Fruit fly (Drosophila melanogaster) whole organism, embryonic: ENCODE results near the gene CG34008.
A peak's percentile ranks its signal among the peaks of the same experiment; 100 is the strongest.

ENCODE experiments used
- Ada2b ChIP-seq: fragments of 200-800 bp; sonication (Bioruptor generic); IDR thresholded peaks from 2 replicates; pipeline ENCODE4 v1.3.6; 2022; ENCODE audit warnings: missing biosample characterization, missing genetic modification characterization
- CG10267 ChIP-seq: fragments of 200-800 bp; sonication (Bioruptor generic); optimal IDR thresholded peaks from 2 replicates; lab custom pipeline; 2018; ENCODE audit warnings: missing biosample characterization, mild to moderate bottlenecking, missing genetic modification characterization, moderate library complexity
- CG10431 ChIP-seq: fragments of 200-800 bp; sonication (Bioruptor generic); optimal IDR thresholded peaks from 3 replicates; lab custom pipeline; 2018; ENCODE audit warnings: missing biosample characterization, mild to moderate bottlenecking, missing genetic modification characterization
- CG11504 ChIP-seq: fragments of 200-800 bp; sonication (Bioruptor generic); optimal IDR thresholded peaks from 3 replicates; lab custom pipeline; 2019; ENCODE audit warnings: missing biosample characterization, mild to moderate bottlenecking, missing genetic modification characterization, moderate library complexity
- CG12219 ChIP-seq: fragments of 200-800 bp; sonication (Bioruptor generic); optimal IDR thresholded peaks from 3 replicates; lab custom pipeline; 2018; ENCODE audit warnings: missing biosample characterization, mild to moderate bottlenecking, missing genetic modification characterization
- CG12659 ChIP-seq: fragments of 200-800 bp; sonication (Bioruptor generic); optimal IDR thresholded peaks from 3 replicates; lab custom pipeline; 2017; ENCODE audit warnings: mild to moderate bottlenecking, missing biosample characterization, missing genetic modification reagents, missing genetic modification characterization
- CG15269 ChIP-seq: fragments of 200-800 bp; sonication (Bioruptor generic); optimal IDR thresholded peaks from 2 replicates; lab custom pipeline; 2018; ENCODE audit warnings: missing biosample characterization, mild to moderate bottlenecking, missing genetic modification characterization, moderate library complexity
- CG1603 ChIP-seq: fragments of 200-800 bp; sonication (Bioruptor generic); optimal IDR thresholded peaks from 2 replicates; lab custom pipeline; 2019; ENCODE audit warnings: missing biosample characterization, mild to moderate bottlenecking, missing genetic modification characterization, moderate library complexity
- CG1647 ChIP-seq: fragments of 200-800 bp; sonication (Bioruptor generic); optimal IDR thresholded peaks from 3 replicates; lab custom pipeline; 2016; ENCODE audit warnings: missing biosample characterization, missing genetic modification characterization
- CG1792 ChIP-seq: fragments of 200-800 bp; sonication (Bioruptor generic); optimal IDR thresholded peaks from 2 replicates; lab custom pipeline; 2016; ENCODE audit warnings: missing biosample characterization, missing genetic modification characterization
- CG18262 ChIP-seq: fragments of 200-800 bp; optimal IDR thresholded peaks from 3 replicates; lab custom pipeline; 2019; ENCODE audit warnings: missing biosample characterization, mild to moderate bottlenecking, missing genetic modification characterization, moderate library complexity
- CG30020 ChIP-seq: fragments of 200-800 bp; optimal IDR thresholded peaks from 2 replicates; lab custom pipeline; 2019; ENCODE audit warnings: missing biosample characterization, mild to moderate bottlenecking, missing genetic modification characterization, moderate library complexity
- CG3065 ChIP-seq: fragments of 200-800 bp; sonication (Bioruptor generic); optimal IDR thresholded peaks from 2 replicates; lab custom pipeline; 2016; ENCODE audit warnings: missing biosample characterization, missing genetic modification characterization
- CG32772 ChIP-seq: fragments of 200-800 bp; sonication (Bioruptor generic); IDR thresholded peaks from 2 replicates; pipeline ENCODE4 v1.3.6; 2022; ENCODE audit warnings: missing biosample characterization, missing genetic modification characterization
- CG33213 ChIP-seq: fragments of 200-800 bp; sonication (Bioruptor generic); optimal IDR thresholded peaks from 3 replicates; lab custom pipeline; 2016; ENCODE audit warnings: missing biosample characterization, missing genetic modification characterization
- CG4424 ChIP-seq: fragments of 200-800 bp; sonication (Bioruptor generic); optimal IDR thresholded peaks from 3 replicates; lab custom pipeline; 2016; ENCODE audit warnings: missing biosample characterization, missing genetic modification characterization
- CG4617 ChIP-seq: fragments of 200-800 bp; sonication (Bioruptor generic); optimal IDR thresholded peaks from 3 replicates; lab custom pipeline; 2016; ENCODE audit warnings: missing biosample characterization, missing genetic modification characterization, borderline replicate concordance
- CG7271 ChIP-seq: fragments of 200-800 bp; sonication (Bioruptor generic); optimal IDR thresholded peaks from 2 replicates; lab custom pipeline; 2018; ENCODE audit warnings: missing biosample characterization, mild to moderate bottlenecking, missing genetic modification characterization, moderate library complexity
- D19A ChIP-seq: fragments of 200-800 bp; optimal IDR thresholded peaks from 3 replicates; lab custom pipeline; 2019; ENCODE audit warnings: missing biosample characterization, mild to moderate bottlenecking, missing genetic modification characterization, moderate library complexity
- Dp ChIP-seq: fragments of 200-800 bp; sonication (Bioruptor generic); optimal IDR thresholded peaks from 2 replicates; lab custom pipeline; 2018; ENCODE audit warnings: missing biosample characterization, mild to moderate bottlenecking, missing genetic modification characterization, moderate library complexity
- Ets65A ChIP-seq: fragments of 200-800 bp; sonication (Bioruptor generic); peaks from one replicate; lab custom pipeline; 2016; ENCODE audit warnings: missing biosample characterization, missing genetic modification characterization
- HLH54F ChIP-seq: fragments of 200-800 bp; sonication (Bioruptor generic); optimal IDR thresholded peaks from 3 replicates; lab custom pipeline; 2016; ENCODE audit warnings: missing biosample characterization, missing genetic modification characterization
- Hsf ChIP-seq: fragments of 200-800 bp; sonication (Bioruptor generic); optimal IDR thresholded peaks from 3 replicates; lab custom pipeline; 2016; ENCODE audit warnings: missing biosample characterization, missing genetic modification characterization
- MBD-R2 ChIP-seq: fragments of 200-800 bp; sonication (Bioruptor generic); IDR thresholded peaks from 2 replicates; pipeline ENCODE4 v1.3.6; 2022; ENCODE audit warnings: missing biosample characterization, missing genetic modification characterization
- Mad ChIP-seq: fragments of 200-800 bp; sonication (Bioruptor generic); optimal IDR thresholded peaks from 2 replicates; lab custom pipeline; 2016; ENCODE audit warnings: missing biosample characterization, missing genetic modification characterization
- Myb ChIP-seq: fragments of 200-800 bp; sonication (Bioruptor generic); optimal IDR thresholded peaks from 2 replicates; lab custom pipeline; 2016; ENCODE audit warnings: missing biosample characterization, missing genetic modification characterization
- Neu2 ChIP-seq: fragments of 200-800 bp; sonication (Bioruptor generic); optimal IDR thresholded peaks from 3 replicates; lab custom pipeline; 2016; ENCODE audit warnings: missing biosample characterization, missing genetic modification characterization, borderline replicate concordance
- Nf-YB ChIP-seq: fragments of 200-800 bp; sonication (Bioruptor generic); optimal IDR thresholded peaks from 3 replicates; lab custom pipeline; 2019; ENCODE audit warnings: missing biosample characterization, mild to moderate bottlenecking, missing genetic modification characterization, moderate library complexity
- Sin3A ChIP-seq: fragments of >200 bp; optimal IDR thresholded peaks from 2 replicates; lab custom pipeline; 2018
- Spps ChIP-seq: fragments of 200-800 bp; sonication (Bioruptor generic); optimal IDR thresholded peaks from 2 replicates; lab custom pipeline; 2018; ENCODE audit warnings: missing biosample characterization, mild to moderate bottlenecking, missing genetic modification characterization
- Vsx1 ChIP-seq: fragments of 200-800 bp; sonication (Bioruptor generic); optimal IDR thresholded peaks from 2 replicates; lab custom pipeline; 2017; ENCODE audit warnings: missing biosample characterization, mild to moderate bottlenecking, missing genetic modification characterization, missing genetic modification reagents
- abd-A ChIP-seq: fragments of 200-800 bp; sonication (Bioruptor generic); optimal IDR thresholded peaks from 3 replicates; lab custom pipeline; 2019; ENCODE audit warnings: missing biosample characterization, mild to moderate bottlenecking, missing genetic modification characterization, moderate library complexity
- amos ChIP-seq: fragments of 200-800 bp; sonication (Bioruptor generic); IDR thresholded peaks from 2 replicates; pipeline ENCODE4 v1.3.6; 2022; ENCODE audit warnings: missing biosample characterization, missing genetic modification characterization; ENCODE audit not compliant: partially characterized antibody
- cad ChIP-seq: fragments of >200 bp; optimal IDR thresholded peaks from 2 replicates; lab custom pipeline; 2017; ENCODE audit warnings: missing biosample characterization, missing genetic modification characterization
- ci ChIP-seq: fragments of 200-800 bp; sonication (Bioruptor generic); IDR thresholded peaks from 3 replicates; pipeline ENCODE4 v1.3.6; 2022; ENCODE audit warnings: missing biosample characterization, missing genetic modification characterization
- dimm ChIP-seq: fragments of 200-800 bp; sonication (Bioruptor generic); IDR thresholded peaks from 2 replicates; pipeline ENCODE4 v1.3.6; 2022; ENCODE audit warnings: missing biosample characterization, missing genetic modification characterization
- dm ChIP-seq: fragments of 200-800 bp; sonication (Bioruptor generic); optimal IDR thresholded peaks from 3 replicates; lab custom pipeline; 2016; ENCODE audit warnings: missing biosample characterization, missing genetic modification characterization
- ham ChIP-seq: fragments of 200-800 bp; sonication (Bioruptor generic); IDR thresholded peaks from 2 replicates; pipeline ENCODE4 v1.3.6; 2022; ENCODE audit warnings: missing biosample characterization, missing genetic modification characterization
- insv ChIP-seq, 2 experiments: fragments of 200-800 bp; sonication (Bioruptor generic); optimal IDR thresholded peaks; 3 replicates each; lab custom pipeline; 2016 to 2018; ENCODE audit warnings: missing biosample characterization in 2 of 2, missing genetic modification characterization in 2 of 2
- lilli ChIP-seq: fragments of 200-800 bp; sonication (Bioruptor generic); optimal IDR thresholded peaks from 3 replicates; lab custom pipeline; 2016; ENCODE audit warnings: missing biosample characterization, missing genetic modification characterization
- lov ChIP-seq, 2 experiments: fragments of 200-800 bp in 1 of 2; fragments of >200 bp in 1 of 2; sonication (Bioruptor generic) in 1 of 2; IDR thresholded peaks in 1 of 2; optimal IDR thresholded peaks in 1 of 2; 2 replicates in 1 of 2; 3 replicates in 1 of 2; pipeline versions ENCODE4 v1.3.6 to Lab custom; 2017 to 2022; ENCODE audit warnings: missing biosample characterization in 1 of 2, missing genetic modification characterization in 1 of 2
- oc ChIP-seq: fragments of 200-800 bp; sonication (Bioruptor generic); optimal IDR thresholded peaks from 2 replicates; lab custom pipeline; 2018; ENCODE audit warnings: missing biosample characterization, mild to moderate bottlenecking, missing genetic modification characterization, moderate library complexity
- odd ChIP-seq: fragments of 200-800 bp; sonication (Bioruptor generic); optimal IDR thresholded peaks from 2 replicates; lab custom pipeline; 2017; ENCODE audit warnings: missing biosample characterization, mild to moderate bottlenecking, missing genetic modification characterization
- p53 ChIP-seq: fragments of 200-800 bp; sonication (Bioruptor generic); optimal IDR thresholded peaks from 2 replicates; lab custom pipeline; 2016; ENCODE audit warnings: missing biosample characterization, missing genetic modification characterization
- slp2 ChIP-seq: fragments of 200-800 bp; sonication (Bioruptor generic); optimal IDR thresholded peaks from 2 replicates; lab custom pipeline; 2016; ENCODE audit warnings: missing biosample characterization, missing genetic modification characterization
- sug ChIP-seq: fragments of 200-800 bp; optimal IDR thresholded peaks from 2 replicates; lab custom pipeline; 2019; ENCODE audit warnings: missing biosample characterization, mild to moderate bottlenecking, missing genetic modification characterization, moderate library complexity
- unpg ChIP-seq: fragments of 200-800 bp; sonication (Bioruptor generic); optimal IDR thresholded peaks from 3 replicates; lab custom pipeline; 2018; ENCODE audit warnings: missing biosample characterization, mild to moderate bottlenecking, missing genetic modification characterization, moderate library complexity
- usp ChIP-seq: fragments of >200 bp; optimal IDR thresholded peaks from 2 replicates; lab custom pipeline; 2017; ENCODE audit warnings: missing biosample characterization, missing genetic modification characterization
- zfh2 ChIP-seq: fragments of 200-800 bp; sonication (Bioruptor generic); optimal IDR thresholded peaks from 2 replicates; lab custom pipeline; 2016; ENCODE audit warnings: missing biosample characterization, missing genetic modification characterization

CG34008 gene

DNA sequence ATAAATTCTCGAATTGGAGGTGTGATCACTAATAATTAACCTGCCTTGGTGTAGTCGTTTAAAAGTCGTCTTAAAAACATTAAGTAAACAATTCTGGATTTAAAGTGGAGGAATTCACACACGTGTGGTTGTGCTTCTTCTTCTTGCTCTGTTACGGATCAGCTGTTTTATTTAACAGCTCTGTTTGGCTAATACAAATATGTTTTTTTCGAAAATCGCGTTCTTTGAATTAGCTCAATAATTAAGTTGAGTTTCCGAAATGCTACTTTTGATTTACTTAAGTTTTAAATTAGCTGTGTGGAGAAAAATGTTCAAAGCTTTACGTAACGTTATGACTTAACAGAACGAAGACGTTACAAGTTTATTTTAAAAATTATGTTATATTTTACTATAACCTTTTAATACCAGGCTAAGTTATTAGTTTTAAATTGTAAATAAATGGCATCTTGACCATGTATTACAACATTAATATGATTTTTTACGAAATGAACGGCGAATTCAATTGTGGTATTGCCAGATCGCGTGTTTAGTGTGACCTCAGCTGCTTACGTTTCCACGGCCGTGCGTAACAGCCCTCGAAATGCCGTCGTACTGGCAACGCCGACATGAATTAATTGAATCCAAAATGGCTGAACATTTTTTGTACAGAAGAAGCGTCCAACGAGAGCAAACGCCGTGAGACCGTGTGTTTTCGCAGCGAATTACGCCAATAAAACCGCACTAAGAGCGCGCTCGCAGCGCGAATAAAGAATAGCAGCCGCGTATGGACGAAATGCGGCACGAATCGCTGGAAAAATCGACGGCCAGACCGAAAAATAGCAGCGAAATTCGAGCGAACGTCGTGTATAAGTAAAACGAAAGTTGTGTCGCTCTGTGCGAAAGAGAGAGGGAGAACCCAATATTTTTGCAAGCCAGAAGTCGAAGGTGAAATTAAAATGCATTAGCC is 11.5 kb upstream of the CG34008 start, which contains the start of the genes Pus1 and bon (continued):
- peak; percentile 51 for TF ChIP-seq Vsx1 (GFP tag; lab: Kevin White, UChicago)
- TF ChIP-seq CG1647 (GFP tag; lab: Kevin White, UChicago), result no peak
- TF ChIP-seq odd, result no peak
- TF ChIP-seq CG4424 (GFP tag; lab: Kevin White, UChicago), result no peak
- peak; percentile 51 for TF ChIP-seq Ets65A
- peak; percentile 35 for TF ChIP-seq Dp
- no peak for TF ChIP-seq unpg
- TF ChIP-seq CG10431 (GFP tag; lab: Kevin White, UChicago), result no peak
- TF ChIP-seq p53, result peak; percentile 5
- TF ChIP-seq CG10267 (tag; lab: Kevin White, UChicago), result peak; percentile 40
- no peak for TF ChIP-seq CG32772
- TF ChIP-seq Mad (GFP tag; lab: Kevin White, UChicago), result peak; percentile 42
- TF ChIP-seq ham (GFP tag; lab: Robert Waterston, UW), result no peak
- TF ChIP-seq zfh2 (GFP tag; lab: Kevin White, UChicago), result peak; percentile 17
- TF ChIP-seq dm (GFP tag; lab: Kevin White, UChicago), result peak; percentile 53
- TF ChIP-seq CG1792, result peak; percentile 34
- no peak for TF ChIP-seq slp2 (GFP tag; lab: Kevin White, UChicago)
- TF ChIP-seq CG15269 (tag; lab: Kevin White, UChicago), result peak; percentile 5
- TF ChIP-seq CG18262 (tag; lab: Kevin White, UChicago), result peak; percentile 21
- TF ChIP-seq Hsf, result peak; percentile 43
- peak; percentile 86 for TF ChIP-seq CG12659 (GFP tag; lab: Kevin White, UChicago)
- peak; percentile 67 for TF ChIP-seq CG1603 (tag; lab: Kevin White, UChicago)
- peak; percentile 60 for TF ChIP-seq lilli (GFP tag; lab: Kevin White, UChicago)
- peak; percentile 32; the same call in 1 of the 2 replicates for TF ChIP-seq amos (GFP tag; lab: Robert Waterston, UW)
- no peak for TF ChIP-seq CG12219 (GFP tag; lab: Kevin White, UChicago)
- no peak for TF ChIP-seq D19A
- TF ChIP-seq CG7271 (tag; lab: Kevin White, UChicago), result no peak
- TF ChIP-seq Myb, result peak; percentile 65
- peak; percentile 43 for TF ChIP-seq CG30020 (tag; lab: Kevin White, UChicago)
- TF ChIP-seq Spps, result no peak
- peak; percentile 9 for TF ChIP-seq oc (tag; lab: Kevin White, UChicago)
- TF ChIP-seq ci (GFP tag; lab: Robert Waterston, UW), result peak; percentile 20; the same call in 1 of the 3 replicates
- no peak for TF ChIP-seq dimm (GFP tag; lab: Robert Waterston, UW)
- peak; percentile 47 for TF ChIP-seq sug (tag; lab: Kevin White, UChicago)
- no peak for TF ChIP-seq Neu2 (GFP tag; lab: Kevin White, UChicago)
- no peak for TF ChIP-seq insv (GFP tag; optimal IDR thresholded peaks at IDR 0.05; lab: Kevin White, UChicago)
- no peak for TF ChIP-seq abd-A (tag; lab: Kevin White, UChicago)
- TF ChIP-seq lov (optimal IDR thresholded peaks at IDR 0.05; lab: Kevin White, UChicago), result no peak
- TF ChIP-seq lov (GFP tag; IDR thresholded peaks at IDR 0.05; lab: Robert Waterston, UW), result no peak
- TF ChIP-seq usp (GFP tag; lab: Kevin White, UChicago), result no peak
- peak; percentile 29 for TF ChIP-seq CG11504 (tag; lab: Kevin White, UChicago)
- peak; percentile 36 for TF ChIP-seq CG33213 (GFP tag; lab: Kevin White, UChicago)
- TF ChIP-seq Nf-YB, result no peak
- no peak for TF ChIP-seq Ada2b
- TF ChIP-seq CG3065 (GFP tag; lab: Kevin White, UChicago), result no peak
- TF ChIP-seq Sin3A (lab: Kevin White, UChicago), result peak; percentile 43
- 0 out of 2 replicates have a peak, but pooled peaks have one; percentile 34 for TF ChIP-seq MBD-R2 (GFP tag; lab: Robert Waterston, UW)
- TF ChIP-seq CG4617, result peak; percentile 52
- peak; percentile 30 for TF ChIP-seq HLH54F (GFP tag; lab: Kevin White, UChicago)
- TF ChIP-seq cad (GFP tag; lab: Kevin White, UChicago), result no peak
